Fruit fly (Drosophila melanogaster) Kc167 (cell line): ENCODE measurements around the gene Dab.

Experiments
- Myc ChIP-seq: fragments of >200 bp; optimal IDR thresholded peaks from 2 replicates; lab custom pipeline; 2017; ENCODE audit warnings: missing external identifiers
- Sin3A ChIP-seq: fragments of >200 bp; optimal IDR thresholded peaks from 2 replicates; lab custom pipeline; 2018; ENCODE audit warnings: missing external identifiers
- h ChIP-seq: fragments of >200 bp; optimal IDR thresholded peaks from 3 replicates; lab custom pipeline; 2018; ENCODE audit warnings: missing external identifiers
- insv ChIP-seq: fragments of >200 bp; optimal IDR thresholded peaks from 3 replicates; lab custom pipeline; 2018; ENCODE audit warnings: missing external identifiers
- psq ChIP-seq: fragments of >200 bp; optimal IDR thresholded peaks from 2 replicates; lab custom pipeline; 2017; ENCODE audit warnings: missing external identifiers
- ttk ChIP-seq: sonication (Bioruptor generic); optimal IDR thresholded peaks from 2 replicates; lab custom pipeline; 2017; ENCODE audit warnings: missing external identifiers

Gene Dab

dm6 chr3L:16733246-16733645 lies 21.3 kb downstream of the Dab start, which contains the start of gene CG9701:
Gene CG9701 (plus strand): TSS chr3L:16733546.
- TF ChIP-seq h = no peak
- TF ChIP-seq ttk (lab: Kevin White, UChicago) = no peak
- TF ChIP-seq Sin3A = no peak
- no peak for TF ChIP-seq psq (lab: Kevin White, UChicago)
- no peak for TF ChIP-seq Myc (lab: Kevin White, UChicago)
- TF ChIP-seq insv = no peak

DNA sequence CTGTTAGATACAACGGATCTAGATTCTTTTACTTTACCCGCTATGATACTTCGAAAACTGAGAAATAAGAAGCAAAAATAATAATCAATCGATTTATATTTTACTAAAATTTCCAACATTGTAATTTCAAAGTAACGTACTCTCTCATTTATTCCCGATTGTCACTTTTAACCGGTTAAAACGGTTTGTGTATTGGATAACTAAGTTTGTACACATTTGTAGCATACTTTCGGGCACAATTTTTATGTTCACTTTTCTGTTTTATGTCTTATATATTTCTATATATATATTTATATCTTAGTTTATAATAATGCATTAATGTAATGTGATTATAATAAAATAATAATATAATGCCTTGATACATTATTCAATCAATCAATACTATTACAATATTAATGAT lies 29.7 kb downstream of the Dab start:
- no peak for TF ChIP-seq insv
- TF ChIP-seq Myc (lab: Kevin White, UChicago) = no peak
- no peak for TF ChIP-seq ttk (lab: Kevin White, UChicago)
- TF ChIP-seq h = no peak
- TF ChIP-seq psq (lab: Kevin White, UChicago) = no peak
- no peak for TF ChIP-seq Sin3A

- TF ChIP-seq Sin3A (no peak), psq (lab: Kevin White, UChicago) (no peak), h (no peak), Myc (lab: Kevin White, UChicago) (no peak), insv (no peak), ttk (lab: Kevin White, UChicago) (no peak)
Observed at dm6 chr3L:16743906-16744704, 32.2 kb downstream of the Dab start.

DNA sequence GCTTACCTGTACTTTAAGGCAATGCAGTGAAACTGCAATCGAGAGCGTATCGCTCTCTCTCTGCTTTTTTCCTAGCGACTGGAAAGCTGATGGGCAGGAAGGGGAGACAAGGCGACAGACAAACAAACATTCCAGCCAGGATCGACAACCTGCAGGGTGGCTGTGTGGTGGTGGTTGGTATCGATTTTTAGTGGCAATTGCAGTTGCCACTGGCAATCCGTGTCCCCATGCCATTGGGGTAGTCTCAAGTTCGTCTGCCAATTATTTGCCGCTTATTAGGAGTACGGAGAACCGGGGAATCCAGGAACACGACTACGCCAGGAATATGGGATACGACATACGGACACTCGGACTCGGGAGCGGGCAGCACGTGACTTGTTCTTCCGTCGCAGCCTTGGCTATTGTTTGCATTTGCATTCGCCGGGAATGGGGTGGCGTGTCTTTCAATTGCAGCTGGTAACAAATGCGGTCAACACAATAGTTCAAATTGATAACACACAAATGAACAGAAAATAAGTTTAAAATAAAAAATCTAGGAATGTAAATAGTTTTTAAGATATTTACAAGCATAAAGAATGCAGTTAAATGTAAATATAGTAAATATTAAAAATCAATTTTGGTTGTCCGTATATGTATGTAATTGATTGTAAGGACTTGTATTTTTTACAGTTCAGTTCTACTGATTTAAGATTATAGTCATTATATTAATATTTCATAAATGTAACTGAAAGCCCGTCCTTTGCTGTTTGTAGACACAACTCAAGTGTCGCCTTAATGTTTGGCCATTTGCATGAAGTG lies 34.9 kb downstream of the Dab start:
- TF ChIP-seq h (no peak), insv (no peak)

DNA sequence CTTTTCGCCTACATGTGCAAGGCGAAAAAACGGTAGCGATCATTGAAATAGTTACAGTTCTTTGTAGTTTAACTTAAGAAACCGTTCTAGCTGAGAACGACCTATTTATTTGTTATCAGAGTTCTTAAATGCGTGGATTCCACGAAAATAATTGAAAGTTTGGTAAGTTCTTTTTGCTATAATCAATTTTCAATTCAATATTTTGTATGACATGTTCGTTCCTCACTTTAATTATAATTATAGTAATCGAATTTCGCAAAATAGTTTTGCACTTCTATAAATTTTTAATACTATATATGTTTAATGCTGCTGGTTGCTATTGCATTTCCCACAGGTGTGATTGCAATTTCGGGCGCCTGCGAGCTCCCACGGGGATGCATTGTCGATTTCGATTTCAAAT lies 36.4 kb downstream of the Dab start:
- no peak for TF ChIP-seq ttk (lab: Kevin White, UChicago)
- TF ChIP-seq Sin3A = no peak

dm6 chr3L:16749726-16750125 lies 37.8 kb downstream of the Dab start:
- no peak for TF ChIP-seq Myc (lab: Kevin White, UChicago)
- TF ChIP-seq ttk (lab: Kevin White, UChicago) = no peak
- TF ChIP-seq Sin3A = no peak
- TF ChIP-seq insv = no peak
- no peak for TF ChIP-seq psq (lab: Kevin White, UChicago)

DNA sequence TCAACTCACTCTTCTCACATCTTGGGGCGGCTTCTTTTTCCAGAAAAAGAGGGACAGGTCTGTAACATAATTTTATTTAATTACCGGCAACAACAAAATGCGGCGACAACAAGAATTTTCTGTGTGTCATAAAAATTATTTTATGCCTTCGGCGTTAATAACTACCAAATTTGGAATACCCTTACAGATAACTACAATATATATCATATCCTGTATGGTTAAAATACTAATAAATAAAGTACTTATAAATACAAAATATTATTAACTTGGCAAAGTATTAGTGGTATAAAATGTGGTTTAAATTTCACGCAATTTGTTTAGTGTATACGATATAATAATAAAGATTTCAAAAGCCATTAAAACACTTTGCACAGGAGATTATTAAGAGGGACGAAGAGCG lies 38.8 kb downstream of the Dab start:
- no peak for TF ChIP-seq ttk (lab: Kevin White, UChicago)
- TF ChIP-seq insv = no peak
- TF ChIP-seq Myc (lab: Kevin White, UChicago) = no peak
- no peak for TF ChIP-seq h
- TF ChIP-seq Sin3A = no peak
- TF ChIP-seq psq (lab: Kevin White, UChicago) = no peak

DNA sequence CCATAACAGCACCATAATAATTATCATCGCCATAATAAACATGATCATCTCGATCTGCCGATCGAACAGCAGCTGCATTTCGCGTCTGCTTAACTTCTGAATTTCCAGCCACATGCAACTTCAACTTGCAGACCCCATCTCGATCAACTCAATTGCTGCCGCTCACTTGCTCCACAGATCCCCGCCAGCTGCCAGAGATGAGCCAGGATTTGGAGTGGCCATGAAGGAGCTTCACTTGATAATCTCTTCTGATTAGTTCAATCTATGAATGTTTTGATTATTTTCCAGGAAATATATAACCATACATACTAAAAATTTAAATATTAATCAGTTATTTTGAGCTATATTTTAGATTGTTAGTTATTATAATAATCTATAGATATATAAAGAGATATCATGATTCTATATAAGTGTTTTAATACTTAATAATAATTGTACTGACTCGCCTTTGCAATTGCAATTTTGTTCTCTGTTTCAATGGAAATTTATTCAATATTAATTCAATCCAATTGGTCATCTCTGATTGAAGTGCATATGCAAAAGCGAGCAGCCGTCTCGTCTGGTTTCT lies 39.6 kb downstream of the Dab start:
- no peak for TF ChIP-seq psq (lab: Kevin White, UChicago)
- no peak for TF ChIP-seq ttk (lab: Kevin White, UChicago)

DNA sequence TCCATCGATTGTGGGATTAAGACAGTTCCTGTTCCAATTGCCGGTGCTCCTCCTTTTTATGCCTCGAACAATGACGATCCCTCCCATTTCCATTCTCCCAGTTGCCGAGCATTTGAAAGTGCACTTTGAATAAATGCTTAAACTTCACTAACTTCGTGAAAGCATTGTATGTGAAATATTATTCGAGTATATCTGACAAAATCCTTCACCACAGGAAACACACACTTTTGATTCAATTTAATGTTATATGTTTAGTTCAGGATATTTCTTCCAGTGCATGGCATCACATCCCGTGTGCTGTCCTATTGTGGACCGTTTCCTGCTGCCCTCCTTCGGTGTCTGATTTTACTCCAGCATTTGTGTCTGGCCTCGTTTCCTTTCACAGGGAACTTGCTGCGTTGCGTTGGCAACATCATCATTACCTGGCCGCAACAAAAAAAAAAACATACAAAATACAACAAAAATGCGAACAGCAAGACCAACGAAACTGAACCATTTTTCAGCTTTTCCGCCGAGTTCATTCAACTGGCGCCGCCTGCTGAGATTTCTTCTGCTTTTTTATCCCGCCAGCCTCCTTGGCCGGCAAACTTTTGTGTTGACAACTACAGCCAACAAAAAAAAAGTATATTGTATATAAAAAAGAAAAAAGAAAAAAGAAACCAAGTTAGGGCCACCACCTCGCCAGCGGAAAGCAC lies 40.6 kb downstream of the Dab start:
- TF ChIP-seq psq (lab: Kevin White, UChicago) = no peak
- no peak for TF ChIP-seq Myc (lab: Kevin White, UChicago)
- no peak for TF ChIP-seq Sin3A
- TF ChIP-seq h = no peak
- TF ChIP-seq ttk (lab: Kevin White, UChicago) = no peak
- no peak for TF ChIP-seq insv

DNA sequence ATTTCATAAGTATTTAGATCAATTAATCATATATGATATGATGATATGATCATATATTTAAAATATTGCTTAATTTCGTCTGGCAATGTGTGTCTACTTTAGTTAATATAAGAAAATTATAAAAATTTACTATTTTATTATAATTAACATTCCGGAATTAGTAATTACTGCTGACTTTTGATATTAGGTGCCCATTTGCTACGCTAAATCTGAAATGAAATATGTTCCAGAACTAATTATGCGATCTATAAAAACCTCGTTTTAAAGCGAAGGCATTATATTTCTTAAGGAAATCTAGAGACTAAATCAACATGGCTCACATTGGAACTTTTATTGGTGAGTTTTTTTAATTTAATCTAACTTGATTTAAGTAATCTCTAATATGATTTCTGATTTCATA lies 43.3 kb downstream of the Dab start, which contains the start of gene CG42852:
Gene CG42852 (plus strand): TSS at position 301 of the 400 bp plus-strand sequence.
- TF ChIP-seq insv (no peak), Sin3A (no peak), Myc (lab: Kevin White, UChicago) (no peak), psq (lab: Kevin White, UChicago) (no peak), h (no peak), ttk (lab: Kevin White, UChicago) (no peak)

DNA sequence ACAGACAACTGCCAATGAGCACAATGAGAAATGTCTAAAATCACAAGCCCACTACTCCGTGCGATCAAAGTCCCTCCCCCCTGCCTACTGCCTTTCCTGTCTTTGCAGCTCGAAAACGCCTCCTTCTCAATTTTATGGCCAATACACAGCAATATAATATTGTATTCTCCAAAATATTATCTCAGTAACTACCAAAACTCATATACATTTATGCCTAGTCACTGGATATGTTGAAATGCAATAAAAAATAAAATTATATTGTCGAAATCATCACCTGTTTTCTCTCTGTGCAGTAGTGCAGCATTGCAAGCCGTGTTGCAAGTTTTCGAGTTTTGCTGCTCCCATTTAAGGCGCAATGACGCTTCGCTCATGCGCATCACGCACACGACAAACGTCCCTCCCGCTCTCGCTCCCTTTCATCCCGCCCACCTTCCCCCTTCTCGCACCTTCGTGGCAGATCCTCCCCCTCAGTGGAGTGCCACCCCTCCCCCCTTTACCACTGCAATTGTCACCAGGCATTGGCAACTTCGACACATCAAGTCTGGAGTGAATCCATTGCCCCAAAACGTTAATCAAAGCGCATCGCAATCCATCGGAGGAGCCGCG lies 46.7 kb downstream of the Dab start:
- TF ChIP-seq ttk (lab: Kevin White, UChicago) = no peak
- no peak for TF ChIP-seq insv
- TF ChIP-seq Sin3A = no peak
- TF ChIP-seq psq (lab: Kevin White, UChicago) = no peak
- no peak for TF ChIP-seq Myc (lab: Kevin White, UChicago)
- TF ChIP-seq h = no peak

DNA sequence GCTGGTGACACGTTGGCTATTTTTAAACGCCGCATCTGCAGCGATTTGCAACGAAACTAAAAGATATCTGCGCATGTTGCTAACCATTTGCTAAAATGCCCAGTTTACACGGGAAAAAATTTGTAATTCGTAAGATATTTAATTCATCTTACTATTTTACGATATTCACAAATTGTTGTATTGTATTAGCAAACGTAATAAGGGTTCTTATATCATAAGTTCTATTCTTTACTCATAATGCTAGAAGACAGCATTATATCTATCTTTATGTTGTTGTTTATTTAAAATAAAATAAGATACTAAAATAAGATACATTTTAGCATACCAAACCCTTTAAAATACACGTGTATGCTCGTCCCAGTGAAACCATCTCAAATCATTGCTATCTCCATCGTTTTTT lies 47.6 kb downstream of the Dab start:
- no peak for TF ChIP-seq insv
- TF ChIP-seq Myc (lab: Kevin White, UChicago) = no peak
- no peak for TF ChIP-seq ttk (lab: Kevin White, UChicago)
- no peak for TF ChIP-seq h
